Worm (Caenorhabditis elegans) whole organism, L4/young adult: ENCODE results near the gene C37C3.9.

Source experiments
- W03F9.2 ChIP-seq: fragments of 150-350 bp; optimal IDR thresholded peaks from 2 replicates; lab custom pipeline; 2014; ENCODE audit warnings: missing biosample characterization, missing genetic modification characterization
- dao-5 ChIP-seq: sonication (generic microtip); optimal IDR thresholded peaks from 2 replicates; lab custom pipeline; 2016; ENCODE audit warnings: missing genotype, missing genetic modification characterization, moderate library complexity, missing compliant biosample characterization
- him-1 ChIP-seq: sonication (generic microtip); optimal IDR thresholded peaks from 2 replicates; lab custom pipeline; 2016; ENCODE audit warnings: missing genotype, missing genetic modification reagents, missing genetic modification characterization, missing compliant biosample characterization

- TF ChIP-seq W03F9.2 (tag; lab: Kevin White, UChicago) (no peak), dao-5 (tag; lab: Kevin White, UChicago) (no peak), him-1 (tag; lab: Kevin White, UChicago) (no peak)
Observed at ce11 chrV:7847170-7847569, 7.3 kb downstream of the C37C3.9 start, which contains the start of gene memo-1.
